Worm (Caenorhabditis elegans) whole organism, mixed stage, embryonic: ENCODE measurements around the gene nhr-56.

Source experiments
- elt-3 ChIP-seq: fragments of 150-350 bp; optimal IDR thresholded peaks from 2 replicates; lab custom pipeline; 2014; ENCODE audit warnings: missing biosample characterization, missing genetic modification characterization
- sptf-1 ChIP-seq: sonication (generic microtip); optimal IDR thresholded peaks from 2 replicates; lab custom pipeline; 2017; ENCODE audit warnings: mild to moderate bottlenecking, missing genetic modification characterization, moderate library complexity, missing compliant biosample characterization
- unc-62 ChIP-seq: fragments of 150-350 bp; optimal IDR thresholded peaks from 2 replicates; lab custom pipeline; 2014; ENCODE audit warnings: missing biosample characterization, missing genetic modification reagents, missing genetic modification characterization

ce11 chrV:2228781-2229180, 10.0 kb downstream of the nhr-56 start, which contains the start of gene nhr-126:
- no peak for TF ChIP-seq unc-62 (GFP tag; lab: Kevin White, UChicago)
- TF ChIP-seq sptf-1 (tag; lab: Kevin White, UChicago): no peak
- no peak for TF ChIP-seq elt-3 (tag; lab: Kevin White, UChicago)
